Fruit fly (Drosophila melanogaster) whole organism, embryonic: ENCODE data around the gene Hsp22.

Source experiments
- CG10209 ChIP-seq: fragments of 200-800 bp; sonication (Bioruptor generic); optimal IDR thresholded peaks from 3 replicates; lab custom pipeline; 2017; ENCODE audit warnings: missing biosample characterization, mild to moderate bottlenecking, missing genetic modification characterization, missing genetic modification reagents
- CG11504 ChIP-seq: fragments of 200-800 bp; sonication (Bioruptor generic); optimal IDR thresholded peaks from 3 replicates; lab custom pipeline; 2019; ENCODE audit warnings: missing biosample characterization, mild to moderate bottlenecking, missing genetic modification characterization, moderate library complexity
- CG12659 ChIP-seq: fragments of 200-800 bp; sonication (Bioruptor generic); optimal IDR thresholded peaks from 3 replicates; lab custom pipeline; 2017; ENCODE audit warnings: mild to moderate bottlenecking, missing biosample characterization, missing genetic modification reagents, missing genetic modification characterization
- CG14050 ChIP-seq: fragments of 200-800 bp; sonication (Bioruptor generic); IDR thresholded peaks from 3 replicates; pipeline ENCODE4 v1.3.6; 2022; ENCODE audit warnings: missing biosample characterization, missing genetic modification characterization
- CG17385 ChIP-seq: fragments of 200-800 bp; sonication (Bioruptor generic); optimal IDR thresholded peaks from 3 replicates; lab custom pipeline; 2018; ENCODE audit warnings: missing biosample characterization, mild to moderate bottlenecking, missing genetic modification characterization
- CG17802 ChIP-seq: fragments of 200-800 bp; sonication (Bioruptor generic); optimal IDR thresholded peaks from 2 replicates; lab custom pipeline; 2018; ENCODE audit warnings: missing biosample characterization, mild to moderate bottlenecking, missing genetic modification characterization, moderate library complexity
- CG18262 ChIP-seq: fragments of 200-800 bp; optimal IDR thresholded peaks from 3 replicates; lab custom pipeline; 2019; ENCODE audit warnings: missing biosample characterization, mild to moderate bottlenecking, missing genetic modification characterization, moderate library complexity
- CG2202 ChIP-seq: fragments of 200-800 bp; sonication (Bioruptor generic); optimal IDR thresholded peaks from 2 replicates; lab custom pipeline; 2018; ENCODE audit warnings: missing biosample characterization, mild to moderate bottlenecking, missing genetic modification characterization
- CG2889 ChIP-seq: fragments of 200-800 bp; sonication (Bioruptor generic); IDR thresholded peaks from 3 replicates; pipeline ENCODE4 v1.3.6; 2022; ENCODE audit warnings: missing biosample characterization, missing genetic modification characterization
- CG33213 ChIP-seq: fragments of 200-800 bp; sonication (Bioruptor generic); optimal IDR thresholded peaks from 3 replicates; lab custom pipeline; 2016; ENCODE audit warnings: missing biosample characterization, missing genetic modification characterization
- CG34376 ChIP-seq: fragments of 200-800 bp; sonication (Bioruptor generic); optimal IDR thresholded peaks from 2 replicates; lab custom pipeline; 2018; ENCODE audit warnings: missing biosample characterization, mild to moderate bottlenecking, missing genetic modification characterization
- CG5245 ChIP-seq: fragments of 200-800 bp; sonication (Bioruptor generic); optimal IDR thresholded peaks from 3 replicates; lab custom pipeline; 2016; ENCODE audit warnings: missing biosample characterization, missing genetic modification characterization
- Camta ChIP-seq: fragments of 200-800 bp; sonication (Bioruptor generic); optimal IDR thresholded peaks from 2 replicates; lab custom pipeline; 2016; ENCODE audit warnings: missing biosample characterization, missing genetic modification characterization
- CrebB ChIP-seq: fragments of 200-800 bp; sonication (Bioruptor generic); optimal IDR thresholded peaks from 3 replicates; lab custom pipeline; 2018; ENCODE audit warnings: missing biosample characterization, mild to moderate bottlenecking, missing genetic modification characterization
- Fer3 ChIP-seq: fragments of 200-800 bp; sonication (Bioruptor generic); optimal IDR thresholded peaks from 2 replicates; lab custom pipeline; 2018; ENCODE audit warnings: missing biosample characterization, mild to moderate bottlenecking, missing genetic modification characterization, moderate library complexity
- Kr ChIP-seq: fragments of 200-800 bp; sonication (Bioruptor generic); optimal IDR thresholded peaks from 2 replicates; lab custom pipeline; 2017; ENCODE audit warnings: missing biosample characterization, mild to moderate bottlenecking, missing genetic modification characterization
- Lim3 ChIP-seq: fragments of 200-800 bp; sonication (Bioruptor generic); IDR thresholded peaks from 2 replicates; pipeline ENCODE4 v1.3.6; 2022; ENCODE audit warnings: missing biosample characterization, missing genetic modification characterization
- Med ChIP-seq: fragments of 200-800 bp; sonication (Bioruptor generic); peaks from one replicate; lab custom pipeline; 2016; ENCODE audit warnings: missing biosample characterization, missing genetic modification characterization, mild to moderate bottlenecking, inconsistent platforms, moderate library complexity
- Meics ChIP-seq: fragments of 200-800 bp; sonication (Bioruptor generic); optimal IDR thresholded peaks from 2 replicates; lab custom pipeline; 2017; ENCODE audit warnings: missing biosample characterization, mild to moderate bottlenecking, missing genetic modification characterization
- Ssrp ChIP-seq: fragments of 200-800 bp; sonication (Bioruptor generic); optimal IDR thresholded peaks from 2 replicates; lab custom pipeline; 2018; ENCODE audit warnings: missing biosample characterization, mild to moderate bottlenecking, missing genetic modification characterization, moderate library complexity
- Vsx1 ChIP-seq: fragments of 200-800 bp; sonication (Bioruptor generic); optimal IDR thresholded peaks from 2 replicates; lab custom pipeline; 2017; ENCODE audit warnings: missing biosample characterization, mild to moderate bottlenecking, missing genetic modification characterization, missing genetic modification reagents
- ab ChIP-seq: fragments of 200-800 bp; sonication (Bioruptor generic); optimal IDR thresholded peaks from 2 replicates; lab custom pipeline; 2016; ENCODE audit warnings: missing biosample characterization, missing genetic modification characterization
- dmrt99B ChIP-seq: fragments of 200-800 bp; sonication (Bioruptor generic); optimal IDR thresholded peaks from 2 replicates; lab custom pipeline; 2018; ENCODE audit warnings: missing biosample characterization, mild to moderate bottlenecking, missing genetic modification characterization, moderate library complexity
- eve ChIP-seq, 2 experiments: fragments of >200 bp; optimal IDR thresholded peaks; 2 replicates each; lab custom pipeline; 2017; ENCODE audit warnings: missing biosample characterization in 2 of 2, missing genetic modification characterization in 2 of 2
- exex ChIP-seq: fragments of 200-800 bp; sonication (Bioruptor generic); optimal IDR thresholded peaks from 4 replicates; lab custom pipeline; 2018; ENCODE audit warnings: missing biosample characterization, mild to moderate bottlenecking, missing genetic modification characterization, moderate library complexity
- eyg ChIP-seq: fragments of 200-800 bp; sonication (Bioruptor generic); optimal IDR thresholded peaks from 3 replicates; lab custom pipeline; 2016; ENCODE audit warnings: missing biosample characterization, missing genetic modification characterization
- gce ChIP-seq: fragments of 200-800 bp; sonication (Bioruptor generic); IDR thresholded peaks from 3 replicates; pipeline ENCODE4 v1.3.6; 2022; ENCODE audit warnings: missing biosample characterization, missing genetic modification characterization
- grn ChIP-seq: fragments of 200-800 bp; sonication (Bioruptor generic); optimal IDR thresholded peaks from 3 replicates; lab custom pipeline; 2017; ENCODE audit warnings: missing biosample characterization, missing genetic modification characterization
- hb ChIP-seq: fragments of 200-800 bp; sonication (Bioruptor generic); IDR thresholded peaks from 3 replicates; pipeline ENCODE4 v1.3.6; 2022; ENCODE audit warnings: missing biosample characterization, missing genetic modification characterization; ENCODE audit not compliant: partially characterized antibody
- kni ChIP-seq: fragments of 200-800 bp; sonication (Bioruptor generic); optimal IDR thresholded peaks from 3 replicates; lab custom pipeline; 2017; ENCODE audit warnings: mild to moderate bottlenecking, missing biosample characterization, missing genetic modification reagents, missing genetic modification characterization
- lbe ChIP-seq: fragments of 200-800 bp; sonication (Bioruptor generic); optimal IDR thresholded peaks from 2 replicates; lab custom pipeline; 2016; ENCODE audit warnings: missing biosample characterization, mild to moderate bottlenecking, missing genetic modification characterization
- sens ChIP-seq: fragments of 200-800 bp; sonication (Bioruptor generic); peaks from one replicate; lab custom pipeline; 2016; ENCODE audit warnings: missing biosample characterization, missing genetic modification characterization
- slbo ChIP-seq: fragments of 200-800 bp; sonication (Bioruptor generic); IDR thresholded peaks from 2 replicates; pipeline ENCODE4 v1.3.6; 2022; ENCODE audit warnings: missing biosample characterization, missing genetic modification characterization
- sug ChIP-seq: fragments of 200-800 bp; optimal IDR thresholded peaks from 2 replicates; lab custom pipeline; 2019; ENCODE audit warnings: missing biosample characterization, mild to moderate bottlenecking, missing genetic modification characterization, moderate library complexity
- tna ChIP-seq: fragments of 200-800 bp; sonication (Bioruptor generic); IDR thresholded peaks from 2 replicates; pipeline ENCODE4 v1.3.6; 2022; ENCODE audit warnings: missing biosample characterization, missing genetic modification characterization; ENCODE audit not compliant: partially characterized antibody
- trem ChIP-seq: fragments of 200-800 bp; optimal IDR thresholded peaks from 3 replicates; lab custom pipeline; 2019; ENCODE audit warnings: missing biosample characterization, mild to moderate bottlenecking, missing genetic modification characterization, moderate library complexity
- vvl ChIP-seq: fragments of 200-800 bp; sonication (Bioruptor generic); IDR thresholded peaks from 2 replicates; pipeline ENCODE4 v1.3.6; 2022; ENCODE audit warnings: missing biosample characterization, missing genetic modification characterization

The Hsp22 gene

DNA sequence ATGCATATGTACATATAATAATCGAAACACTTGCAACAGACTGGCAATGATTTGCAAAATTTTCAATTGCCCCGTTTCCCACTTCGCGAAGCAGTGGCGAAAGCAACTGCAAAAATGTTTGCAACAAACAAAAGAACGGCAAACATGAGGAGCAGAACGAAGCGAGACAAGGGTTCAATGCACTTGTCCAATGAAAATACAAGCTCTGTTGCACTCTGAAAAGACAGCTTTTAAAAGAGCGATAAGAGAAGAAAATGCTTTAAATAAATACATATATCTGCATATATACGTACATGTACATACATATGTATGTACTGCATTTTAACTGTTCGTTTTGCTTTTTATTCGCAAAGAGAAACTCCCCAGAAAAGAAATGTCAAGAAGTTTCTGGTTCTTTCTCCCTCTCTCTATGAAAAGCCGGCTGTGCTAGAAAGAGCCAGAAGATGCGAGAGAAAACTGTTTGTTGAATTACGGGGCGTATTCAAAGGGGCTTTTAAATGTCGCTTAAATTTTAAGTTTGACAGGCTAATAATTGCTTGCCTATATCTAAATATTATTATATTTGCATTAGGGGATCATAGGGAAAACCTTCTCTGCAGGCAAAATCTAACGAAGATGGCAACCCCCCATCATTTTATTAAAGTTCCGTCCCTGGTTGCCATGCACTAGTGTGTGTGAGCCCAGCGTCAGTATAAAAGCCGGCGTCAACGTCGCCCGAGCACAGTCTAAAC lies 10.8 kb downstream of the Hsp22 start, which contains the start of gene Hsp27 (continued):
- TF ChIP-seq CG33213 (peak; percentile 96), ab (GFP tag; lab: Kevin White, UChicago) (peak; percentile 75), sug (tag; lab: Kevin White, UChicago) (peak; percentile 87), Ssrp (peak; percentile 98), CG11504 (peak; percentile 97), CG18262 (tag; lab: Kevin White, UChicago) (peak; percentile 99)

- TF ChIP-seq CG17385 (GFP tag; lab: Kevin White, UChicago) = peak; percentile 59
- peak; percentile 44 for TF ChIP-seq Med (GFP tag; lab: Kevin White, UChicago)
- TF ChIP-seq eve (GFP tag; optimal IDR thresholded peaks at IDR 0.05; lab: Kevin White, UChicago) = no peak
- TF ChIP-seq vvl (GFP tag; lab: Robert Waterston, UW) = 0 out of 2 replicates have a peak, but pooled peaks have one; percentile 9
- TF ChIP-seq trem (tag; lab: Kevin White, UChicago) = no peak
- TF ChIP-seq Kr = no peak
- no peak for TF ChIP-seq CG2202
- TF ChIP-seq CG14050 (GFP tag; lab: Robert Waterston, UW) = no peak
- TF ChIP-seq kni = peak; percentile 53
- no peak for TF ChIP-seq CG10209 (GFP tag; lab: Kevin White, UChicago)
- TF ChIP-seq tna (GFP tag; lab: Robert Waterston, UW) = no peak
- TF ChIP-seq CrebB (tag; lab: Kevin White, UChicago) = no peak
- 0 out of 2 replicates have a peak, but pooled peaks have one; percentile 16 for TF ChIP-seq slbo (GFP tag; lab: Robert Waterston, UW)
- no peak for TF ChIP-seq Camta (GFP tag; lab: Kevin White, UChicago)
- TF ChIP-seq lbe (GFP tag; lab: Kevin White, UChicago) = no peak
These were observed 11.8 kb downstream of the Hsp22 start for dm6 chr3L:9384445-9385079.

dm6 chr3L:9391340-9391980 lies 18.7 kb downstream of the Hsp22 start:
- TF ChIP-seq dmrt99B (no peak), CG17802 (tag; lab: Kevin White, UChicago) (no peak), exex (tag; lab: Kevin White, UChicago) (peak; percentile 19), CG12659 (no peak), hb (GFP tag; lab: Robert Waterston, UW) (no peak), grn (GFP tag; lab: Kevin White, UChicago) (no peak), sens (GFP tag; lab: Kevin White, UChicago) (peak; percentile 62)

DNA sequence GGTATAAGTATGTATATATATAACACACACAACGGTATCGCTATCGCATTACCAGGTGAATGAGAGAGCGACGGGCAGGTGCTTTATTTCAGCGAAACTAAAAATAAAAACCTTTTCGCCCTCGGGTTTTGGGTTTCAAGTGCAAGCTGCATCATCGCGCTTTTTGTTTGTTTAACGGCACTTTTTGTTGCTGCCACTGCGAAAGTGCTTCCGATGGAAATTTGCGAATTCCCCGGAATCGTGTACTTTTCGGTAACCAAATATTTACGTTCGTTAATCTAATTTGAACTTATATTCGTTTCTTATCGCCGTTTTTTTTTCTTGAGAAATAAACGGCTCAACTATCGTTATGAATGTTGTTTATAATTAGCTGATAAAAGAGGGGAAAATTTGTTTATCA lies 23.3 kb downstream of the Hsp22 start:
- TF ChIP-seq exex (tag; lab: Kevin White, UChicago) = peak; percentile 82
- TF ChIP-seq Meics = no peak
- no peak for TF ChIP-seq gce
- TF ChIP-seq CG5245 (GFP tag; lab: Kevin White, UChicago) = no peak
- no peak for TF ChIP-seq Fer3
- TF ChIP-seq CG2889 (GFP tag; lab: Robert Waterston, UW) = no peak
- TF ChIP-seq Vsx1 (GFP tag; lab: Kevin White, UChicago) = peak; percentile 38
- TF ChIP-seq CG34376 = peak; percentile 18
- no peak for TF ChIP-seq eyg
- TF ChIP-seq Lim3 (GFP tag; lab: Robert Waterston, UW) = no peak
